Worm (Caenorhabditis elegans) whole organism, mixed stage, embryonic: Measurements from ENCODE around the gene dct-17.

Experiments used
- blmp-1 ChIP-seq: fragments of 150-350 bp; optimal IDR thresholded peaks from 2 replicates; lab custom pipeline; 2014; ENCODE audit warnings: missing biosample characterization, missing genetic modification characterization
- ceh-39 ChIP-seq: fragments of 150-350 bp; optimal IDR thresholded peaks from 2 replicates; lab custom pipeline; 2014; ENCODE audit warnings: missing biosample characterization, missing genetic modification characterization
- ceh-43 ChIP-seq: fragments of 200-800 bp; sonication (Bioruptor generic); optimal IDR thresholded peaks from 2 replicates; lab custom pipeline; 2018; ENCODE audit warnings: mild to moderate bottlenecking, missing genetic modification characterization, moderate library complexity, missing compliant biosample characterization
- ceh-83 ChIP-seq: fragments of 200-800 bp; sonication (Bioruptor generic); optimal IDR thresholded peaks from 2 replicates; lab custom pipeline; 2018; ENCODE audit warnings: mild to moderate bottlenecking, missing genetic modification characterization, missing compliant biosample characterization
- ces-1 ChIP-seq: fragments of 150-350 bp; optimal IDR thresholded peaks from 2 replicates; lab custom pipeline; 2014; ENCODE audit warnings: missing biosample characterization, missing genetic modification reagents, missing genetic modification characterization
- cnd-1 ChIP-seq: fragments of 200-800 bp; sonication (Bioruptor generic); optimal IDR thresholded peaks from 2 replicates; lab custom pipeline; 2018; ENCODE audit warnings: mild to moderate bottlenecking, missing genetic modification characterization, missing compliant biosample characterization
- drap-1 ChIP-seq: fragments of 200-800 bp; sonication (Bioruptor generic); optimal IDR thresholded peaks from 3 replicates; lab custom pipeline; 2018; ENCODE audit warnings: mild to moderate bottlenecking, missing genetic modification characterization, missing compliant biosample characterization
- elt-1 ChIP-seq: sonication (generic microtip); optimal IDR thresholded peaks from 2 replicates; lab custom pipeline; 2017; ENCODE audit warnings: missing genetic modification characterization, mild to moderate bottlenecking, missing compliant biosample characterization, antibody characterized with exemption, moderate library complexity, borderline replicate concordance; ENCODE audit not compliant: insufficient read depth
- elt-3 ChIP-seq: fragments of 150-350 bp; optimal IDR thresholded peaks from 2 replicates; lab custom pipeline; 2014; ENCODE audit warnings: missing biosample characterization, missing genetic modification characterization
- ham-2 ChIP-seq: fragments of 200-800 bp; sonication (Bioruptor generic); optimal IDR thresholded peaks from 2 replicates; lab custom pipeline; 2018; ENCODE audit warnings: mild to moderate bottlenecking, missing genetic modification characterization, missing compliant biosample characterization
- hlh-1 ChIP-seq: fragments of 150-350 bp; optimal IDR thresholded peaks from 2 replicates; lab custom pipeline; 2014; ENCODE audit warnings: missing biosample characterization, missing genetic modification reagents, missing genetic modification characterization
- lin-13 ChIP-seq: fragments of 150-350 bp; optimal IDR thresholded peaks from 2 replicates; lab custom pipeline; 2014; ENCODE audit warnings: missing biosample characterization, missing genetic modification characterization
- lin-32 ChIP-seq: fragments of 200-800 bp; sonication (Bioruptor generic); optimal IDR thresholded peaks from 2 replicates; lab custom pipeline; 2018; ENCODE audit warnings: mild to moderate bottlenecking, missing genetic modification characterization, missing compliant biosample characterization
- lsy-2 ChIP-seq: fragments of 150-350 bp; optimal IDR thresholded peaks from 2 replicates; lab custom pipeline; 2014; ENCODE audit warnings: missing biosample characterization, missing genetic modification characterization
- mab-5 ChIP-seq: fragments of 150-350 bp; optimal IDR thresholded peaks from 2 replicates; lab custom pipeline; 2014; ENCODE audit warnings: missing biosample characterization, missing genetic modification characterization
- mep-1 ChIP-seq: fragments of 150-350 bp; optimal IDR thresholded peaks from 2 replicates; lab custom pipeline; 2017; ENCODE audit warnings: missing biosample characterization, missing genetic modification reagents, missing genetic modification characterization, inconsistent platforms
- nhr-12 ChIP-seq: fragments of 150-350 bp; optimal IDR thresholded peaks from 2 replicates; lab custom pipeline; 2014; ENCODE audit warnings: missing biosample characterization, missing genetic modification characterization
- nhr-2 ChIP-seq: fragments of 150-350 bp; optimal IDR thresholded peaks from 2 replicates; lab custom pipeline; 2014; ENCODE audit warnings: missing biosample characterization, missing genetic modification characterization
- nhr-237 ChIP-seq: fragments of 150-350 bp; optimal IDR thresholded peaks from 2 replicates; lab custom pipeline; 2014; ENCODE audit warnings: missing biosample characterization, missing genetic modification characterization
- nhr-28 ChIP-seq: fragments of 150-350 bp; optimal IDR thresholded peaks from 2 replicates; lab custom pipeline; 2014; ENCODE audit warnings: missing biosample characterization, missing genetic modification characterization
- nhr-76 ChIP-seq: sonication (generic microtip); optimal IDR thresholded peaks from 2 replicates; lab custom pipeline; 2017; ENCODE audit warnings: missing biosample characterization, missing genetic modification characterization
- pha-4 ChIP-seq: fragments of 150-350 bp; optimal IDR thresholded peaks from 2 replicates; lab custom pipeline; 2018; ENCODE audit warnings: missing biosample characterization, missing genetic modification reagents, missing genetic modification characterization
- snpc-4 ChIP-seq: fragments of 150-350 bp; optimal IDR thresholded peaks from 2 replicates; lab custom pipeline; 2014; ENCODE audit warnings: missing biosample characterization, missing genetic modification characterization
- sptf-1 ChIP-seq: sonication (generic microtip); optimal IDR thresholded peaks from 2 replicates; lab custom pipeline; 2017; ENCODE audit warnings: mild to moderate bottlenecking, missing genetic modification characterization, moderate library complexity, missing compliant biosample characterization
- tbx-8 ChIP-seq: fragments of 200-800 bp; sonication (Bioruptor generic); optimal IDR thresholded peaks from 2 replicates; lab custom pipeline; 2018; ENCODE audit warnings: mild to moderate bottlenecking, missing genetic modification characterization, moderate library complexity, missing compliant biosample characterization
- unc-120 ChIP-seq: sonication (generic microtip); optimal IDR thresholded peaks from 2 replicates; lab custom pipeline; 2017; ENCODE audit warnings: missing genetic modification characterization, missing compliant biosample characterization; ENCODE audit not compliant: poor library complexity, severe bottlenecking
- unc-62 ChIP-seq: fragments of 150-350 bp; optimal IDR thresholded peaks from 2 replicates; lab custom pipeline; 2014; ENCODE audit warnings: missing biosample characterization, missing genetic modification reagents, missing genetic modification characterization
- zip-8 ChIP-seq: fragments of 150-350 bp; optimal IDR thresholded peaks from 2 replicates; lab custom pipeline; 2014; ENCODE audit warnings: missing biosample characterization, missing genetic modification characterization
- ztf-11 ChIP-seq: fragments of 150-350 bp; optimal IDR thresholded peaks from 2 replicates; lab custom pipeline; 2014; ENCODE audit warnings: missing biosample characterization, missing genetic modification characterization

The dct-17 gene

DNA sequence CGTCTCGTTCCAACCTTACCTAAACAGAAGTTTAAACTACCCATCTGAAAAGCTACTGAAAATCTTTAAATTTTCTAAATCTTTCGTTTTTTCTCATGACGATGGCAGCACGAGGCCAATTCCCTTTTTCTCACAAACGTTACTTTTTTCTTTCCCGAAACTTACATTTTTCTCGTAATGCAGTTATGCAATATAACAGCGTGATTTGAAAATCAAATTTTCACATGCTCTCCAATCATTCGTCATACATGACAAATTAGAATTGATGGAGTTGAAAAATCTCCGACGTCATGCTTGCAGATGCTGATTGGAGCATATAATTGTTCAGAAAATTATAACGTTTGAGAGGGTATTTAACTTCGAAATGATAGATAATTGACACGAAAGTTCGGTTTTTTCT lies 33.1 kb upstream of the dct-17 start:
- TF ChIP-seq elt-3 (tag; lab: Kevin White, UChicago) (no peak), elt-1 (tag; lab: Kevin White, UChicago) (no peak), unc-62 (no peak), ceh-43 (GFP tag; lab: Kevin White, UChicago) (no peak), ceh-83 (GFP tag; lab: Kevin White, UChicago) (no peak), cnd-1 (tag; lab: Kevin White, UChicago) (no peak), lsy-2 (tag; lab: Kevin White, UChicago) (no peak), lin-32 (GFP tag; lab: Kevin White, UChicago) (no peak), ham-2 (GFP tag; lab: Kevin White, UChicago) (no peak), sptf-1 (tag; lab: Kevin White, UChicago) (no peak), nhr-12 (no peak), lin-13 (tag; lab: Kevin White, UChicago) (no peak), ces-1 (GFP tag; lab: Kevin White, UChicago) (no peak), tbx-8 (GFP tag; lab: Kevin White, UChicago) (no peak), ztf-11 (tag; lab: Kevin White, UChicago) (no peak), nhr-237 (tag; lab: Kevin White, UChicago) (no peak), drap-1 (GFP tag; lab: Kevin White, UChicago) (no peak), nhr-2 (tag; lab: Kevin White, UChicago) (no peak)
- TF ChIP-seq, all 35 proteins: peak for 0

DNA sequence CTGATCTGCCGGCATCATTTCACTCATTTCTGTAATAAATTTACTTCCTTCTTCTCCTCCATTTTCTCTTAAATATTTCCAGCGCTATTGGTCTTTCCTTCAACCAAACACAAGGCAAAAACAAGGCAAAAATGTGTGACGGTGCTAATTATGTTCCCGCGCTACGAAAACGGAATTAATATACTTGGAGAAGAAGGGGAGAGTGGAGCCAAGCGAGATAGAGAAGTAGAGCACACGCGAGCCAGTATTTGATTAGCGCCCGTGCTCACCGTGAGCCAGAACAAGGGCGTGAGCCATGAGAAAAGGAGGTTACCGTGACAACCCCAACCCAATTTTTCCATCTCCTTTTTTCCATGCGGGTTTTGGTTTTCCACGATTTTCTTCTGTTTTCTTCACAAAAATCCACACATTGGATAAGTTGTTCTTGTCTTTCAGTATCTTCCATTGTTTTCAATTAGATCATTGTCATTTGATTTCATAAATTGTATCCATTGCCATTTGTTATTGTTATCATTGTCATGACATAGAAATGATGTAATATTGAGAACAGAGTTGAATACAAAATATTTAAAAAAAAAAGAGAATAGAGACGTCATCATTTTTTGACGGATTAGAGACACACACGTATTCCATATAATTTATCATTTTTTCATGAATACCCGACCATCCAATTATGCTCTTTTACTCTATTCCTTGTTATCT lies 32.0 kb upstream of the dct-17 start, which contains the start of gene F20G2.6:
Gene F20G2.6, plus strand, starts transcription at position 652 of the 702 bp plus-strand sequence.
- no peak for TF ChIP-seq mep-1
- TF ChIP-seq ces-1 (GFP tag; lab: Kevin White, UChicago) = peak; percentile 59

DNA sequence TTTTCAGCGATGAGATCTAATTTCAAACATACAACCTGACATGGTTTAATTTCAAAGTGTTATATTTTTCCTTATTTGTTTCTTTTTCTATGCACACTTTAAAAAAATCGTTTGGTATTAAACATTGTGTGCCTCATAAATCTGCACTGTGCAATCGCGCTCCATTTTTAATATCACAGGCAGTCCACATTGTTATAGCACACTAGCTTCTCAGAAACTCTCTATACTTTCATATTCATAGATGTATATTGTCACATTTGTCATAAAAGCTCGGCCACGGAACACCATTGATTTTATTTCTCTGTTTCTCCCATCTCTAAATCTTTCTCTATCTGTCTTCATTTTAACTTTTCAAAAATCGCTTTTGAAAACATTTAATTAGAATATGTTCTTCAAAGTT lies 26.8 kb upstream of the dct-17 start:
- no peak for TF ChIP-seq zip-8 (tag; lab: Kevin White, UChicago)
- TF ChIP-seq ces-1 (GFP tag; lab: Kevin White, UChicago) = peak; percentile 32
- no peak for TF ChIP-seq unc-120 (tag; lab: Kevin White, UChicago)

DNA sequence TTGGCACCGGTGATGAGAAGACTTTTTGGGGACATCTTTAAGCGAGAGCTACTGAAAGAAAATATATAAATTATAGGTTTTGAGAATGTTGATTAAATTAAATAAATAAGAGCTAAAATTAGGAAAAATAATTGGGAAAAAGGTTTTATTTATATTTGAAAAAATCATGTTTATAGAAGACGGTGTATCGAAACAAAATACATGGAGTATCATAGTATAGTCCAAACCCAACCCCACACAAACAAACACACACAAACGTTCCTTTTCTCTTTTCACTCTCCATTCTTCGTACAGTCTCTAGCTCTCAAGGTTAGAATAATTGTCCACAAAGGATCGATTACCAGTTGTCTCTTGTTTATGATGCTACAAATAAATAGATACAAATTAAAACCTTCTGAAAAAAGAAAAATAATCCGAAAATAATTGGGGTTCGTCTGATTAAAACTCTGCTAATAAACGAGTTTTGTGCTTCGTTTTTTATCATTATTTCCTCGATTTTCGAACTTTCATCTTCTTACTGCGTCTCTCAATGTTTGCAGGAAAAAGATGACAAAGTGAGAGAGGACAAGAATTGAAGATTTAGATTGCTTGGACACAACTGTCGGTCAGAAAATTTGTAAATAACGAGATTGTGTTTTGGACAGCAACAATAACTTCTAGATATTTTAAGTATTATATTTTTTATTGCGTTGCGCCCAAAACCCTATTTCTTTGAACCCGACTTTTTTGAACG lies 25.9 kb upstream of the dct-17 start, which contains the start of gene F20G2.2:
Gene F20G2.2, minus strand, starts transcription at position 51 of the 733 bp plus-strand sequence.
- TF ChIP-seq unc-120 (tag; lab: Kevin White, UChicago) (no peak), hlh-1 (tag; lab: Kevin White, UChicago) (peak; percentile 6)

DNA sequence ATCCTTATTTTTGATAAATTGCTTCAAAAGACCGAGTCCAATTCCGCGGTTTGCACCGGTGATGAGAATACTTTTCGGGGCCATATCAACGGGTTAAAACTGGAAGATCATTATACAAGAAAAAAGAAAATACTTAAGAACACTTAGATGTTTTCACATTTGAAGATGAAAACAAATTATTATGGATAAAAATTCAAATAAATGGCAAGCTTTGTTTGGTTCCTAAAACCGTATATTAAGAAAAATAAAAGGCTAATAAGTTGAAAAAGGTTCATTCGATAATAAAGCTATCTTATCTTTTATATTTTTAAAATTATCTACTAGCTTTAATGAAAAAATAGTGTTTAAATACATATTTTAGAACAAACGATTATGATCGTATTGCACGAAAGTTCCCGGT lies 22.9 kb upstream of the dct-17 start, which contains the start of gene F20G2.1:
Gene F20G2.1, minus strand, starts transcription at position 101 of the 400 bp plus-strand sequence.
- TF ChIP-seq lin-32 (GFP tag; lab: Kevin White, UChicago) (no peak), mab-5 (tag; lab: Kevin White, UChicago) (no peak)
- TF ChIP-seq, all 35 proteins: peak for 0

DNA sequence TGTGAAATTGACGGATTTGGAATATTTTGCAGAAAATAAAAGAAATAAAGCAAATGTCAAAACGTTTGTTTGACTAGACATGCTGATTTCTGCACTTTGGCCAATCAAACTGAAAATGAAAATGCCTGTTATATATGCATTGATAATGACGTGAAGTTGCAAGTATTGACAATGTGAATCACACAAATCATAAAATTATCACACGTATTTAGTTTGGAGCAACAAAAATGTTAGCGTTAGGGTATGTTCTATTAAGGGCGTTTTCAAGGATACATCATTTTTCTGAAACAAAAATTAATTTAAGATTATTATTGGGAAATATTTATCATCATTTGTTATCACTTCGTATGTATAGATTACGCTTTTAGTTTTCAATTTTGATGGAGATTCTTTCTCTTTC lies 21.2 kb upstream of the dct-17 start, which contains the start of gene cld-9:
Gene cld-9, minus strand, starts transcription at position 81 of the 400 bp plus-strand sequence.
- TF ChIP-seq hlh-1 (tag; lab: Kevin White, UChicago) (no peak), nhr-28 (tag; lab: Kevin White, UChicago) (no peak), ceh-39 (tag; lab: Kevin White, UChicago) (no peak), pha-4 (no peak), cnd-1 (tag; lab: Kevin White, UChicago) (no peak), snpc-4 (no peak), unc-120 (tag; lab: Kevin White, UChicago) (no peak), nhr-2 (tag; lab: Kevin White, UChicago) (no peak), nhr-76 (tag; lab: Kevin White, UChicago) (no peak), blmp-1 (tag; lab: Kevin White, UChicago) (no peak)
